Worm (Caenorhabditis elegans) whole organism, dauer: ENCODE results near the gene clec-173.

Experiments used
- unc-62 ChIP-seq: sonication (generic microtip); optimal IDR thresholded peaks from 2 replicates; lab custom pipeline; 2017; ENCODE audit warnings: missing biosample characterization, missing genetic modification reagents, missing genetic modification characterization

Gene clec-173

ce11 chrIV:3291977-3292561 is 24.6 kb upstream of the clec-173 start, which contains the start of gene W08E12.8:
W08E12.8 (plus strand) TSS chrIV:3292371.
- TF ChIP-seq unc-62 (GFP tag; lab: Kevin White, UChicago): no peak

- no peak for TF ChIP-seq unc-62 (GFP tag; lab: Kevin White, UChicago)
Observed at ce11 chrIV:3289237-3289636, 21.8 kb upstream of the clec-173 start, which contains the start of gene gcy-23. gcy-23 (minus strand) TSS chrIV:3289337.

- no peak for TF ChIP-seq unc-62 (GFP tag; lab: Kevin White, UChicago)
Observed at ce11 chrIV:3278822-3279221, 11.3 kb upstream of the clec-173 start.

ce11 chrIV:3273295-3273694 is 5.8 kb upstream of the clec-173 start, which contains the start of gene T26C12.3:
T26C12.3 (minus strand) TSS chrIV:3273395.
- TF ChIP-seq unc-62 (GFP tag; lab: Kevin White, UChicago): no peak

ce11 chrIV:3271342-3271741 is 3.9 kb upstream of the clec-173 start:
- no peak for TF ChIP-seq unc-62 (GFP tag; lab: Kevin White, UChicago)

ce11 chrIV:3266841-3267240 is 640 bp downstream of the clec-173 start:
- no peak for TF ChIP-seq unc-62 (GFP tag; lab: Kevin White, UChicago)

ce11 chrIV:3265657-3266056 is 1.8 kb downstream of the clec-173 start, which contains the start of gene T26C12.2:
T26C12.2 (minus strand) TSS chrIV:3265757.
- no peak for TF ChIP-seq unc-62 (GFP tag; lab: Kevin White, UChicago)

ce11 chrIV:3261761-3262160 is 5.7 kb downstream of the clec-173 start:
- no peak for TF ChIP-seq unc-62 (GFP tag; lab: Kevin White, UChicago)

ce11 chrIV:3260216-3260615 is 7.3 kb downstream of the clec-173 start:
- no peak for TF ChIP-seq unc-62 (GFP tag; lab: Kevin White, UChicago)

- no peak for TF ChIP-seq unc-62 (GFP tag; lab: Kevin White, UChicago)
Observed at ce11 chrIV:3258528-3258927, 9.0 kb downstream of the clec-173 start, which contains the start of gene T26C12.1. T26C12.1 (plus strand) TSS chrIV:3258910.

DNA sequence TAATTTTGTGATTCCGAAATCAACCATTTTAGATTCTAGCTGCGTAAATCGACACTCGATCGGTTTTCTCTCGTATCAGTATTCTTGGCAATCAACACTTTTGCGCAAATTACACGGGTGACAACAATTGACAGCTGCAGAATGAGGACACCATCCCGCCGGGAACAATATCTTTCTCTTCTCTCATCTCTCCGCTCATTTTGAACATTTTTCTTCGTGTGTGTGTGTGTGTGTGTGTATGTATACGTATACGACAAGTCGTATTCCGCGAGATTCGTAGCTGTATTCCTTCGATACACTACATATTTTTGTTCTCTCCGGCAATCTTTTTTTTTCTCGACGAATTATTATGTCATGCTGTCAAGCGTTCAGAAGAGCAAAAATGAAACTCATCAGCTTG is 10.6 kb downstream of the clec-173 start:
- TF ChIP-seq unc-62 (GFP tag; lab: Kevin White, UChicago): no peak

- no peak for TF ChIP-seq unc-62 (GFP tag; lab: Kevin White, UChicago)
Observed at ce11 chrIV:3254443-3254842, 13.0 kb downstream of the clec-173 start, which contains the start of gene dmd-9. dmd-9 (minus strand) TSS chrIV:3254543.

DNA sequence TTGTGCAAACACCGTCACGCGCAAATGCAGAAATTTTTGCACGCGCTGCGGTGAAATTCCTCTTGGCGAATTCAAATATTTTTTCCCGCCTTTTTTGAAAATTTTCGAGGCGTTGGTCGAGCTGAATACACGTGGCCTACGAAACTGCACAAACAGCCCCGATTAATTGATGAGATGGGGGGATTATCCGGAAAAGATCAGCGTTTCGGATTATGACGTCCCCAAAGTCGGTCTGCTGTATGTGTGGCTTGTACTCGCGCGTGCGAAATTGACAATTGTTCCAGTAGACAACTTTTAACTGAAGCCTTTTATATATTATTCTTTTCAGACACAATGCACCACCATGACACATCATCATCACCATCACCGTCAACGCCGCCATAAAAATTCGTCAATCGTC is 15.4 kb downstream of the clec-173 start:
- TF ChIP-seq unc-62 (GFP tag; lab: Kevin White, UChicago): no peak

DNA sequence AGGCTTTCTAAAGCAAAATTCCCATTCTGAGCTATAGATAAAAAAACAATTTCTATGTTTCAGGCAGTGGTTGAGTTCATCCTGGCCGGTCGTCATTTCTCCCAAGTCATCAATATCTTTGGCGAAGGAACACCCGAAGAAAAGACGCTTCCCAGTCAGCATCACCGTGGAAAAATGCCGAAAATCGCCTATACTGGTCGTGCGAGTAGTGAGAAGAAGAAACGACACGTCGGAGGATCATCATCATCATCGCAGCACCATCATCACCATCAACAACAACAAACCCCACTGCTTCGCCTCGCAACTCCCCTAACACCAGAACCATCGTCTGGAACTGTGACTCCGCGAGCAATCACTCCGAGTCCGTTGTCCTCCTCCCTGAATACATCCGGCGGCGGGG is 15.9 kb downstream of the clec-173 start:
- no peak for TF ChIP-seq unc-62 (GFP tag; lab: Kevin White, UChicago)

- no peak for TF ChIP-seq unc-62 (GFP tag; lab: Kevin White, UChicago)
Observed at ce11 chrIV:3250020-3250419, 17.5 kb downstream of the clec-173 start.

ce11 chrIV:3246873-3247272 is 20.6 kb downstream of the clec-173 start:
- no peak for TF ChIP-seq unc-62 (GFP tag; lab: Kevin White, UChicago)

DNA sequence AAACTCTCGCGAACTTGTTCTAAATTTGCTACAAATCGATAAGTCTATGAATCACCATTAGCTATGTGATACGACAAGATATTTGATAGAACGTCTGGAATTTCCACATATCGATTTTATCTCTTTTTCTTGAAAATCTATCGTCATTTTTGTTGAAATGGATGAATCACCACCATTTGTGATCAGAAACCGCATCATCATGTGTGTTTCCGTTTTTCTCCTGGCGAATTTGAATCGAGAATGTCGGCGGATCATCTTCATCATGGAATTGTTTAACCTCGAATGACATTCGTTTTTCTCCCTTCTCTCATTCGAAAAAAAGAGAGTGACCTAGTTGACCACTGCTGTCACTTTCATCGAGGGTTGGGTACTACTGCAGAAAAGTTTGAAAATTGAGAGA is 33.2 kb downstream of the clec-173 start:
- TF ChIP-seq unc-62 (GFP tag; lab: Kevin White, UChicago): no peak
